Worm (Caenorhabditis elegans) whole organism, young adult: ENCODE data around the gene T19D12.9.

Source experiments
- C06A6.2 ChIP-seq: fragments of 200-800 bp; sonication (Bioruptor generic); conservative IDR thresholded peaks from 2 replicates; pipeline ENCODE4 v1.3.6; 2022; ENCODE audit warnings: missing genetic modification characterization, missing compliant biosample characterization
- F22D6.2 ChIP-seq: sonication (generic microtip); optimal IDR thresholded peaks from 2 replicates; lab custom pipeline; 2016; ENCODE audit warnings: mild to moderate bottlenecking, missing genetic modification characterization, missing compliant biosample characterization
- ama-1 ChIP-seq, 3 experiments: fragments of 150-350 bp in 1 of 3; sonication (generic microtip) in 2 of 3; optimal IDR thresholded peaks; 2 replicates each; lab custom pipeline; 2014 to 2018; ENCODE audit warnings: missing biosample characterization in 2 of 3, missing genetic modification characterization in 2 of 3, missing genetic modification reagents in 2 of 3
- ceh-27 ChIP-seq: fragments of 200-800 bp; sonication (Bioruptor generic); optimal IDR thresholded peaks from 2 replicates; lab custom pipeline; 2018; ENCODE audit warnings: mild to moderate bottlenecking, missing genetic modification characterization, moderate library complexity, missing compliant biosample characterization
- hmg-20 ChIP-seq: fragments of 200-800 bp; sonication (Bioruptor generic); IDR thresholded peaks from 2 replicates; pipeline ENCODE4 v1.3.6; 2022; ENCODE audit warnings: missing genetic modification reagents, missing genetic modification characterization, missing compliant biosample characterization
- lin-26 ChIP-seq: fragments of 200-800 bp; sonication (Bioruptor generic); IDR thresholded peaks from 2 replicates; pipeline ENCODE4 v1.3.6; 2022; ENCODE audit warnings: missing genetic modification reagents, missing genetic modification characterization, missing compliant biosample characterization
- mcd-1 ChIP-seq: fragments of 200-800 bp; sonication (Bioruptor generic); IDR thresholded peaks from 2 replicates; pipeline ENCODE4 v1.3.6; 2022; ENCODE audit warnings: missing genetic modification reagents, missing genetic modification characterization, missing compliant biosample characterization
- nfya-1 ChIP-seq: sonication (generic microtip); optimal IDR thresholded peaks from 2 replicates; lab custom pipeline; 2017; ENCODE audit warnings: antibody characterized with exemption, missing compliant biosample characterization, missing genetic modification characterization, borderline replicate concordance; ENCODE audit not compliant: insufficient read depth
- snpc-4 ChIP-seq, 5 experiments: fragments of 150-350 bp in 1 of 5; sonication (generic microtip) in 4 of 5; optimal IDR thresholded peaks; 2 replicates each; lab custom pipeline; 2014 to 2018; ENCODE audit warnings: missing genetic modification characterization in 5 of 5, missing biosample characterization in 3 of 5, antibody characterized with exemption in 2 of 5, mild to moderate bottlenecking in 2 of 5, missing compliant biosample characterization in 2 of 5, missing genotype in 2 of 5, moderate library complexity in 2 of 5, missing genetic modification reagents in 1 of 5
- tbp1 ChIP-seq: fragments of 200-800 bp; sonication (Bioruptor generic); optimal IDR thresholded peaks from 2 replicates; lab custom pipeline; 2018; ENCODE audit warnings: mild to moderate bottlenecking, missing genetic modification characterization, missing compliant biosample characterization
- unc-62 ChIP-seq: fragments of 150-350 bp; optimal IDR thresholded peaks from 2 replicates; lab custom pipeline; 2014; ENCODE audit warnings: missing biosample characterization, missing genetic modification reagents, missing genetic modification characterization

DNA sequence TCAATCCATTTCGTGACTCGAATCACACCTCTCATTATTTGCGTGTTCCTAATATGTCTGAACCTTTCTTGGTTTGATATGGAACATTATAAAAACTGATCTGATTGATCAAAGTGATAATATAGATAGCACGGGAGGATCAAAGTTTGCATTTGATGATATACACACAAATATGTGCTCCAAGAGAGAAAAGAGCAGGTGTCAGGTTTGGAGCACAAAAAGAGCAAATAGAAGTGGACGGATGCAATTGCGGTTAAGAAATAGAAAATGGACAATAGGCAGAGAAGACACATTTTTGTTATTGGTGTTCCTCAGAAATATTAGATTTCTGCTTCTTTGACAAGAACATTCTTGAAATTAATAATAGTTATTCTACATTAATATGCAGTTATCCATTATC, 44.6 kb upstream of the T19D12.9 start, which contains the start of gene C18H9.1:
- TF ChIP-seq snpc-4 (GFP tag; optimal IDR thresholded peaks at IDR 0.05; lab: Kevin White, UChicago), result no peak
- no peak for TF ChIP-seq snpc-4 (tag; optimal IDR thresholded peaks at IDR 0.05; lab: Kevin White, UChicago)
- TF ChIP-seq lin-26 (GFP tag; lab: Robert Waterston, UW), result no peak
- TF ChIP-seq unc-62, result no peak
- TF ChIP-seq mcd-1 (GFP tag; lab: Robert Waterston, UW), result no peak
- TF ChIP-seq nfya-1 (tag; lab: Kevin White, UChicago), result no peak
- no peak for TF ChIP-seq tbp1 (GFP tag; lab: Kevin White, UChicago)
- TF ChIP-seq hmg-20 (GFP tag; lab: Robert Waterston, UW), result no peak
- no peak for TF ChIP-seq ama-1 (optimal IDR thresholded peaks at IDR 0.05; lab: Kevin White, UChicago)
- TF ChIP-seq ama-1 (GFP tag; optimal IDR thresholded peaks at IDR 0.05; lab: Kevin White, UChicago), result no peak
- no peak for TF ChIP-seq F22D6.2 (tag; lab: Kevin White, UChicago)
- no peak for TF ChIP-seq ceh-27 (GFP tag; lab: Kevin White, UChicago)
- no peak for TF ChIP-seq C06A6.2
